Worm (Caenorhabditis elegans) whole organism, L4/young adult: ENCODE measurements around the gene rpl-37.

ENCODE experiments used
- W03F9.2 ChIP-seq: fragments of 150-350 bp; optimal IDR thresholded peaks from 2 replicates; lab custom pipeline; 2014; ENCODE audit warnings: missing biosample characterization, missing genetic modification characterization
- dao-5 ChIP-seq: sonication (generic microtip); optimal IDR thresholded peaks from 2 replicates; lab custom pipeline; 2016; ENCODE audit warnings: missing genotype, missing genetic modification characterization, moderate library complexity, missing compliant biosample characterization
- him-1 ChIP-seq: sonication (generic microtip); optimal IDR thresholded peaks from 2 replicates; lab custom pipeline; 2016; ENCODE audit warnings: missing genotype, missing genetic modification reagents, missing genetic modification characterization, missing compliant biosample characterization

DNA sequence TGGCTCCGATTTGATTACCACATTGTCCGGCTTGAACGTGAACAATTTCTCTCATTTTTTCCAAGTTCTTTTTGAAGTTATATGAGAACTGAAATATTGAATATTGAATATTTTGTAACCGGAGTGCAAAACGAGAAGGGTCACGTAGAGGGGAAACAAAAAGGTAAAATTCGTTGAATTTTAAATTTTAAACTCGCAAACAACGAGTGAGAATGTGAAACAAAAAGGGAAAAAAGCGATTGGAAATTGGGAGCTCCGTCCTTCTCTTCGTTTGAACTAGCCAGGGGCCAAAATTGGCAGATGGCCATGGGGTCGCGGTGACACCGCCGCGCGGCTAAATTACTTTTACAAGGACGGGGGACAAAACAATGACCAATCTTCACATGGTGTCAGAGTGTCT, 13.1 kb downstream of the rpl-37 start, which contains the start of gene ben-1:
- TF ChIP-seq him-1 (tag; lab: Kevin White, UChicago) (no peak), dao-5 (tag; lab: Kevin White, UChicago) (no peak), W03F9.2 (no peak)
